Fruit fly (Drosophila melanogaster): ENCODE data around the gene CG13996.

DNA sequence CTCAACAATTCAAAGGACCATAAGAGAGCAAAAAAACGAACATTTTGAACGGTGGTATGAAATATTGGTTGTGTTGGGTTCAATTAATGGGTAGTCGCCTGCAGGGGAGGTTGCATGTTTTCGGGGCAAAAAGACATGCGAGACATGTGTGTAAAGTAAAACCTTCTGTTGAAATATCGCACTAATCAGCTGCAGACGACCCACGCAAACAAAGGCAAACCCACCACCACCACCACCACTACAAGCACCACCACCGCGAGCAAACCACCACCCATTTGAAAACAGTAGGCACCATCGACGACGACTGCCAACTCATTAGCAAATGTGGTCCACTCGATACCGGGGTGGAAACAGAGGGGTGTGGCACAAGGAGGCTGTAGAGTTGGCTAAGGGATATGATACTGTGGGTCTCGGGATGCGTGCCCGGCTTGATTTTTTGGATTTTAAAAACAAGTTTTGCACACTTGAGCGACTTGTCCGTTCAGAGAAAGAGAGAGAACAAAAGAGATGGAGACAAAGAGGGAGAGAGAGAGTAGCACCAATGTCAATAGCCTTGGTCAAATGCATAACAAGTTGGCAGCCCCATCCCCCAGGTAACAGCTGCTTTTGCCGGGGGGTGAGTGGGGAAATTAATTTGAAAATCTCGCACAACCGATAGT is 43.4 kb upstream of the CG13996 start:
- TF ChIP-seq Mnt (GFP tag; optimal IDR thresholded peaks at IDR 0.05) (no peak), Hr96 (GFP tag; optimal IDR thresholded peaks at IDR 0.05) (no peak)
